Worm (Caenorhabditis elegans): Measurements from ENCODE around the gene gos-28.

Gene gos-28

DNA sequence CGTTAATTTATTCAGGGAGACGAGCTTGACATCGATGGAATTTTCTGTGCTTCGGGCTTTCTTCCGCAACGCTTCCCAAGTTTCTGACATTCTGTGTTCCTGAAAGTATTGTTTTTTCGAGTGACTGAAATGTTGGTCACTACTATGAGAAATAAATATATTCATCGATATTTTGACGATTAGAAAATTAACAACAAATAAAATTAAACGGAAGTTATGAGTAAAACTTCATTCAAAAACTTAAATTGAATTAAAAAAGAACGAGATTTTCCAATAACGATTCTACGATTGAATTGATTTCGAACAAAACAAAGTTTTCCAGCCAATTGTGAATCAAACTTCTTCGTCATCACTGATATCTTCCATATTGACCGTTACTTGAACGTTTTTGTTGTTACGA, at the start of gene gos-28:
Gene gos-28, minus strand, starts transcription at position 101 of the 400 bp plus-strand sequence.
- TF ChIP-seq unc-62 (GFP tag; optimal IDR thresholded peaks at IDR 0.05): no peak

DNA sequence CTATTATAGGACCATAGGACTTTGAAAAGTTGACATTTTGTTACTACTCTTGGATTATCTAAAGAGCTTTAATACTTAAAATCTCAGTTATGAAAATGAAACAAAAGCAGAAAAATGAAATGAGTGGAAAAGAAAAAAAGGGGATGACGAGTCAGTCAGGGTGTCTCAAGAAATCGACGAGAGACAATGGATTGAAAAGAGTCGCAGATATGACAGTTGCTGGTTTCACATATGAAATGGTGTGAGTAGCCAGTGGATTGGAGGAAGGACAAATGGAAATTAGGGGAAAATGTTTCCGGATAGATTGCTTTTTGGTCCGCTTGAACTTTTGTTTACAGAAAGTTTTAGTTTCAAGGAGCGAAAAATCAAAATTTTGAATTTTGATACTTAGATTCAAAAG, 48.2 kb upstream of the gos-28 start:
- TF ChIP-seq unc-62 (GFP tag; optimal IDR thresholded peaks at IDR 0.05): no peak

DNA sequence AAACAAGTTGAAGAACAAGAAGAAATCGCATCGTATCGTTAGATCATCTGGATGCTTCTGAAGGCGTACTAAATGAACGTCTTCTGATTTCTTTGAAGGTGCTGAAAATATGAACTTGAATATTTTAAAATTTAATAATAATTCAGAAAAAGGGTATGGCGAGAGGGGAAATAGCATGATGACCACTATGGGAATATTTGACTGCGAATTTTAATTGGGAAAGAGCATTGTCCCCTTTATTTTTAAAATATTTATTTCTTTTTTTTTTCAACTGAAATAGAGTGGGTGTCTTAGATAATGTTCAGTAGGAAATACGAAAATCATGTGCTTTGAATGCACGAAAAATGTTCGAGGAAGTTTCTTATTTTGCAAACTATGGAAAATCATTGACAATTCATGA, 46.4 kb upstream of the gos-28 start, which contains the start of gene lgc-50:
Gene lgc-50, minus strand, starts transcription at position 101 of the 400 bp plus-strand sequence.
- TF ChIP-seq unc-62 (GFP tag; optimal IDR thresholded peaks at IDR 0.05): no peak

DNA sequence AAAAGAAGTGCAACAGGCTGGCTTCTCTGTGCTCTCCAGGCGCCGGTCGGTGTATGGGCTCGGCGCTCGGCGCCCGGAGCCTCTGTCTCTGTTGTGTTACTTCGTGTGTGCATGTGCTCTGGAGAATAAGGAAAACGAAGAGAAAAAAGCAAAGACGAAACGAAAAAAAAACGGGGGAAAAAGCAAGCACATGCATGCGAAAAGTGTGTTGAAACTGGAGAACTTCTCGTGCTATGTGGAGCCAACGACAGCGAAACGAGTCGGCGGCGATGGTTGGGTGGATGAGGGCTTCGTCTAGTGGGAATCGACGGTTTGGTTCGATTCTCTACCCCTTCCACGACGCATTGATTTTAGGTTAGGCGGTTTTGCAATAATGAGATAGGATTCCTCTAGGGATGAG, 38.4 kb upstream of the gos-28 start:
- no peak for TF ChIP-seq unc-62 (GFP tag; optimal IDR thresholded peaks at IDR 0.05)

DNA sequence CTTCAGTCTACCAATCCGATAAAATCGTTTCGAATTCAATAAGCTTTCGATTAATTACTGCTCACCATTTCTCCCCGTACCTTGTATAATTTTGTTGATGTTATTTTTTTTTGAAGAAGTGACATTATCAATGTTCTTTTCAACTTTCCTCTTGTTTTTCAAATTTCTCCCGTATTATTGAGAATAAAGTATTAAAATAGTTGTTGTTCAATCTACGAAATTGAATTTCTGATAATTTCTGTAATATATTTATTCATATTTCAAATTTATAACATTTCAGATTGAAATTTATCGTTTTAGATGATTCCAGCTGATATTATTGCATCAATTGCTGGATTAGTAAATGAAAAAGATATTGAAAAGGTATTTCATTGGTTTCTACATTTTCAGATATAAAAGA, 37.0 kb upstream of the gos-28 start, which contains the start of gene trd-1:
Gene trd-1, plus strand, starts transcription at position 301 of the 400 bp plus-strand sequence.
- no peak for TF ChIP-seq unc-62 (GFP tag; optimal IDR thresholded peaks at IDR 0.05)

DNA sequence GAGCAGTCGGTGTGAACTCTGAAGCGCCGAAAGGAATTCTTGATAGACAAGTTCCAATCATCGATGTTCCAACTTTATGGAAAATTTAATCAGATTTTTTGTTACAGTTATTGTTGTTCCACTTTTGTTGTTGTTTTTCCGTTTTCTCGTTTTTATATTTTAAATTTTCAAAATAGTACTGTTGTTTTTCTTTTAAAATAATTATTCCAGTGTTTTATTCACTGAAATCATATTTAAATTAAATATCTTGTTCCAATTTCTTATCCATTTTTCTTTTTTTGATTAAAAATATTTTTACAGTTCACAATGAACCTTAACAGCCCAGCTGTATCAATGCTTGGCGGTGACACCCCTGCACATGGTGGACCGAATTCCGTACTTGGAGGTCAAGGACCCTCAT, 34.8 kb upstream of the gos-28 start, which contains the start of gene tbp-1:
Gene tbp-1, plus strand, starts transcription at position 301 of the 400 bp plus-strand sequence.
- TF ChIP-seq unc-62 (GFP tag; optimal IDR thresholded peaks at IDR 0.05): no peak

DNA sequence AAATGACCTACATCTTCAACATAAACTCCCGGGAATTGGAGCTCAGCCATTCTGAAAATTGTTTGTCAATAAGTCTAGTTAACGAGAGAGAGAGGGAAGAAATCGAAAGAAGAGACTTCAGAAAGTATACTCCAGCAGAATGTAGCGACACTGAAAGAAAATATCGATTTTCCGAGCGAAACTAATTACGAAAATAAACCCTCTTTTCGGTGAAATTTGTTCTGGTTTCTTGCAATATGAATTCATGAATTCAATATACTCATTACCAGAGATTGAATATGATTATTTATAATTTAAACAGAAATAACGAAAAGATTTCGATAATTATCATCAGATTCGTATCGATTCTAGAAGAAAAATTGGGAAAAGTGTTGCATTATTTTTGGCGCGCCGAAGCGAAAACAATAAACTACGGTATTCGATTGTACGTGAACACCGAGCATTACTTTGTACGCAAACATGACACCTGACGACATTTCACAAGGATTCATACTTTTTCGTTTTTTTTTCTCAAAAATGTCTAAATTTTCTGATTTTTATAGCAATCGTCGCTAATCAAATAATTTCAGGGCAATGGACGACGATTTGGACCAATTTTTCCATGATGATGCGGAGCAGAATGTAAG, 32.7 kb upstream of the gos-28 start, which contains the start of the genes hmg-4 and T20B12.3:
Gene hmg-4, minus strand, starts transcription at position 51 of the 626 bp plus-strand sequence.
Gene T20B12.3, plus strand, starts transcription at position 570 of the 626 bp plus-strand sequence.
- no peak for TF ChIP-seq unc-62 (GFP tag; optimal IDR thresholded peaks at IDR 0.05)

DNA sequence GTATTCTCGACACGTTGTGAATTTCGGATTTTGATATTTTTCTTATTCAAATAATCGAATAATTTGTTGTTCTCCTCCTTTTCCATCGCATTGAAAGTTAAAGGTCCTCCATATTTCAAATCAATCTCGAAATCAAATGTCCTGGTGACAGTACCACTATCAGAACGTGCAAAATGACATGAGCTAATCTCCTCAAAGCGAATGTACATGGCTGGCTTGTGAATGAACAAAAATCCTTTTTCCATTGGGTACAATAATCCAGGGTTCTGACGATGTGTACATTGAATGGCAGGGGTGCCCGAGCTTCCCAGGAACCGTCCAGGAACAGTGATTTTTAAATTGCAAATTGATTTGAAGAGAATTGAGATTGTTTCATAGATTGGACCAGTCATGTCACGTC, 31.1 kb upstream of the gos-28 start:
- TF ChIP-seq unc-62 (GFP tag; optimal IDR thresholded peaks at IDR 0.05): no peak

DNA sequence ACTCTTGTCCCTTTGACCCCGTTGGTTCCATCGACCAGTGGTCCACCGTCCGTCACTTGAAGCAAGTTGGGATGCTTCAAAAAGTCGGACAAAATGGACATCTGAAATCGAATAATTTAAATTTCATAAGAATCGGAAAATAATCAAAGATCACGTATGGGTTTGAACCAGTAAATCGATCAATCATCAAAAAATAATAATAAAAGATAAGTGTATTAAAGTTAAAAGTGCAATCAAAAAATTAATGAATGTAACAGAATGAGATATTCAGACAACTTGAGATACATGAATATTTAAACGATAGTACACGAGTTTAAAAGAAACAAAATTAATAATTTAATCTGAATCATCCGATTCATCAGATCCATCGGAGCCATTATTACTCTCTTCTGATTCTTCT, 30.0 kb upstream of the gos-28 start, which contains the start of gene T20B12.7:
Gene T20B12.7, minus strand, starts transcription at position 101 of the 400 bp plus-strand sequence.
- no peak for TF ChIP-seq unc-62 (GFP tag; optimal IDR thresholded peaks at IDR 0.05)

DNA sequence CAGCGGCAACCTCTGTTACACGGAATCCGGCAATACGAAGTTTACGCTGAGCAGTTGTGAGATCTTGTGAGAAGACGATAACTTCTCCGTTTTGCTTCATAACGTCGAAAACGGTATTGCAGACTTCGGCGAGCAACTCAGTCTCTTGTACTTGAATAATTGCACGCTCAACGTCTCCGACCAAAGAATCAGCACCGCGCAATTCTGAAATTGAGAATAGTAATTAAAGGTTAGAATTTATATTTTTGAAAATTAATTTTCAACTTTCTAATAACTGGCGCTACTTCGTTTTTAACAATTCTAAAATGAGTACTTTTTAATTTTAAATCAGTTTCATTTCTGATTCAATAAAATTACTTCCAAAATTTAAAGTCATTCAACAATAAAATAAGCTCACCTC, 29.5 kb upstream of the gos-28 start:
- TF ChIP-seq unc-62 (GFP tag; optimal IDR thresholded peaks at IDR 0.05): no peak

DNA sequence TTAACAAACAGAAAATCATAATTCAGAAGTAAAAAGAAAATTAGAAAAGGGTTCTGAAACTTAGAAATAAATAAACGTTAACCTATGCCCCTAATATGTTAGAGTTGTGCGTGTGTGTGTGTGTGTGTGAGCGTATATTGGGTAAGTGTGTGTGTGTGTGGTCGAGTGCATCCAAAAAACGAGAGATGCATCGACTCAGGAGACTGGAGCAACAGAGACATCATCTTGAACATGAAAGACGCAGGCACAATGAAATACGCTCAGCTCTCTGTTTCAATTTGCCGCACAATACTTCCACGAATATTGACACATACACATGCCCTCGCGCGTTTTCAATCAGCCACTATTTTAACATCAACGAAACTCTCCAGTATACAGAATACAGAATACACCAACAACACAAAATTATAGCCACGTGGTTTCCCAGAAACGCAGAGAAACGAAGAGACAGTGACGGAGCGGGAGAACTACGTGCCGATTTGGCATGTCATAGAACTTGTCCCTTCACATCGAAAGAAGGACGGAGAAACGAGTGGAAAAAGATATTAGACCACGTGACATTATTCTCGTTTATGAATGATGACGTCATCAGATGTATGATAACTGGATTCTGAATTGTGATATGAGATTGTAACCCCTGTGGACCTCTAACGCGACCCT, 27.3 kb upstream of the gos-28 start:
- TF ChIP-seq unc-62 (GFP tag; optimal IDR thresholded peaks at IDR 0.05): no peak

DNA sequence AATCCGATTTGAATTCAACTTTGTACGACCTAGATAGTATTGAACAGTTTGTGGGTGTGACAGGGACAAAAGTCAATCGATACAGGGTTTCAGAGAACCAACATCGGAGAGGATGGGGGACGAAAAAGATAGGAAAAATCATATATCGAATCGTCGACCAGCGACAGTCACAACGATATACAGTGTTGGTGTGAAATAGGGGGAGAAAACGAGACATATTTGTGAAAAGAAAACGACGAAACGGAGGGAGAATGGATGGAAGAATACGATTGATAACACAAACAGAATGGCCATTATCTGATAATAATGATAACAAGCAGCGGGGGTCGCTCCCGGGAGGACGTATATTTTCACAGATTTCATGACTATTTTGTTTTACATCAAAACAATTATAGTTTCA, 26.5 kb upstream of the gos-28 start:
- no peak for TF ChIP-seq unc-62 (GFP tag; optimal IDR thresholded peaks at IDR 0.05)

DNA sequence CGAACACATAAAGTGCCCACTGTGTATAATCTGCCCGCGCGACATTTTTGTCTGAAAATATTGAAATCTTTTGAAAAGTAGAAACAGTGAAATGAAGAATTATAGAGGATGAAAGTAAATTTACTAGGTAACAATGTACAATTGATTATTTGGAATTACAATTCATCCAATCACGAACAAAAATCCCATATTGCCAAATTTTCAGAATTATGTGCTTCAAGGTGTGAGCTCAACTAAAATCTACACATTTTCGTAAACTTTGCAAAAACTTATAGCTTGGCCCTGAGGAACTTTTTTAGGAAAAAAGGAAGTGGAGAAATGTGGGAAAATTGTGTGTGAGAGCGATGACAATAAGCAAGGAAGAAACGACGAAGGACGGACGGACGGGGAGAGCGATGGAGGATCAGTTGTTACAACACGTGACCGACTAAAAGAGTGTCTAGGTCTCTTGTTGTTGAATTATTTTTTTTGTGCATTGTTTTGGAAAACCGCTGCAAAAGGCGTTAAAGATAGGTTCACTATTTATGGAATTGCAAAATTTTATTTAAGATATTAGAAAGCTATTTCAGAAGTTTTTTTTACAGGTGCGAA, 25.8 kb upstream of the gos-28 start, which contains the start of gene mml-1:
Gene mml-1, minus strand, starts transcription at position 51 of the 591 bp plus-strand sequence.
- TF ChIP-seq unc-62 (GFP tag; optimal IDR thresholded peaks at IDR 0.05): no peak

DNA sequence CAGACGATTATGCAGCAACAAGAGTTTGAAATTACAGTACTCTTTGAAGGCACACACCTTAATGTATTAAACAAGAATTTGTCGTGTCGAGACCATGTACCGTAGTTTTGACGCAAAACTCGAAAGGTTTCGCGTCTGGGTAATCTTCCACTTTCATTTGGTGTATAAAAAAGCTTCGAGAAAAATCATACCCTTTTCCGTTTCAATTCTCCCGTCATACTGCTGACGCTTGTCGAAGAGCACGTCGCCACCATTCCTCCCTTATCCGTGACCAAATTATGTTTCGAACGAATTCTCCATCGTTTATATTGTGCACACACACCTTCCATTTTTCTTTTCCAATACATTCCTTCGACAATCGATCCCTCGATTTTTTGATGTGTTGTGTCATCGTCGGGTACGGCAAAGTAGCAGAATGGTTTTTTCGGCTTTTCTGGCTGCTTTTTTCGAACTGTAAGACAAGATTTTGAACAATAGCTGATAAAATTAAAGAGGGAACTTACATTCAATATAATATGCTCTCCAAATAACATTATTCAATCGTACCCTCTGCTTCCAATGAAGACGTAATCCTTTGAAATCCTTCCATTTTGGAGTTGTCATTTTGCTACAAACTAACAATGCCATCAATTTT, 24.9 kb upstream of the gos-28 start:
- TF ChIP-seq unc-62 (GFP tag; optimal IDR thresholded peaks at IDR 0.05): no peak

DNA sequence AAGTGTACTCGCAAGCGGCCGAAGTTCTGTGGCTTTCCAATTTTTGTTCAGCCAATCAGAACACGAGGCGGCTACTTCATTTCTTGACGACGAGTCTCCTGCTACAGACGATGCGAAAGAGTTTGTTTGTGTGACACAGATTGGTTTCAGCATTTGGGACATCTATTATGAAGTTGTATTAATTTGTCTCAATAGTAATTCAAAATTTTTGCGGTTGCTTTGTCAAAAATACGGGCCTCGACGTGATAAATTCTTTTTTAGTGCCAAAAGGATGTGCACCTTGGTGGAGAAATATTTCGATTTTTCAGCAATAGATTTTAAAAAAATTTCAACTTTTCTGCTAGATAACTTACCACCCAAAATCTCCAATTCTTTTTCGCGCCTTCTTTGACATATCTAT, 21.6 kb upstream of the gos-28 start:
- no peak for TF ChIP-seq unc-62 (GFP tag; optimal IDR thresholded peaks at IDR 0.05)

DNA sequence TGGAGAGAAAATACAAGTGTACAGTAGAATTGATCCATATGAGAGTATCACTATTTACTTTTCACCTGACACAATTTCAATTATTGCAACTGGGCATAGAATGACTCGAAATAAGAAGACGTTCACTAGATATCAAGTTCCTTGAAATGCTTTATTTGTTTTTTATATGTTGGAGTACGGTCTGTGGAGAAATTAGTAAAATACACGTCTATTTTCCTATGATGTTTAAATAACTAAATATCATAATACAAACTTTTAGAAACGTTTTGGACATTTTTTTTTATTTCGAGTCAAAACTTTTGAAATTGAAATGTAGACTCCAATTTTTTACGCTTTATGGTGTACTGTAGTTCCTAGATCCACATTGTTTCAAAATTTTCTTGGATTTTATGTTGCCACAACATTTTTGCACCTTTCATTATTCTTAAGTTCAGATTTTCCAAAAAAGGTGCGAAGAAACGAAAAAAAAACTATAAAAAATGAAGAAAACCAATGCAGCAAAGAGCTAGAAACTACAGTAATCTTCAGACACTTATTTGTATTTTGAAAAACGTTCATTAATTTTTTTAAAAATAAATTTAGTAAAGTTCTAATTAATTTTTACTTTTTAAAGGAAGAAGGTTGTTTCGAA, 20.5 kb upstream of the gos-28 start:
- no peak for TF ChIP-seq unc-62 (GFP tag; optimal IDR thresholded peaks at IDR 0.05)
